Worm (Caenorhabditis elegans) whole organism, L2 larva: ENCODE data around the gene pals-27.

ENCODE experiments used
- C34F6.9 ChIP-seq: fragments of 150-350 bp; optimal IDR thresholded peaks from 2 replicates; lab custom pipeline; 2014; ENCODE audit warnings: missing biosample characterization, missing genetic modification characterization
- F13H6.1 ChIP-seq: sonication (generic microtip); optimal IDR thresholded peaks from 2 replicates; lab custom pipeline; 2016; ENCODE audit warnings: missing genetic modification characterization, missing compliant biosample characterization
- R02D3.7 ChIP-seq: fragments of 150-350 bp; optimal IDR thresholded peaks from 2 replicates; lab custom pipeline; 2014; ENCODE audit warnings: missing biosample characterization, missing genetic modification characterization
- Y55F3AM.14 ChIP-seq: fragments of 200-800 bp; sonication (Bioruptor generic); optimal IDR thresholded peaks from 2 replicates; lab custom pipeline; 2018; ENCODE audit warnings: mild to moderate bottlenecking, missing genetic modification characterization, missing compliant biosample characterization
- ZK546.5 ChIP-seq: sonication (generic microtip); optimal IDR thresholded peaks from 2 replicates; lab custom pipeline; 2017; ENCODE audit warnings: missing biosample characterization, missing genetic modification characterization
- alr-1 ChIP-seq: fragments of 150-350 bp; optimal IDR thresholded peaks from 2 replicates; lab custom pipeline; 2014; ENCODE audit warnings: missing biosample characterization, missing genetic modification characterization
- ama-1 ChIP-seq: fragments of 150-350 bp; optimal IDR thresholded peaks from 2 replicates; lab custom pipeline; 2018; ENCODE audit warnings: inconsistent platforms
- blmp-1 ChIP-seq: sonication (generic microtip); optimal IDR thresholded peaks from 2 replicates; lab custom pipeline; 2017; ENCODE audit warnings: missing genetic modification characterization, mild to moderate bottlenecking, missing compliant biosample characterization, antibody characterized with exemption, moderate library complexity; ENCODE audit not compliant: insufficient read depth
- ceh-16 ChIP-seq: fragments of 150-350 bp; optimal IDR thresholded peaks from 2 replicates; lab custom pipeline; 2014; ENCODE audit warnings: missing biosample characterization, missing genetic modification characterization
- ceh-82 ChIP-seq: fragments of 150-350 bp; optimal IDR thresholded peaks from 2 replicates; lab custom pipeline; 2014; ENCODE audit warnings: missing biosample characterization, missing genetic modification characterization
- crh-2 ChIP-seq: sonication (generic microtip); optimal IDR thresholded peaks from 2 replicates; lab custom pipeline; 2017; ENCODE audit warnings: missing biosample characterization, missing genetic modification characterization
- dmd-4 ChIP-seq: sonication (generic microtip); optimal IDR thresholded peaks from 2 replicates; lab custom pipeline; 2017; ENCODE audit warnings: missing biosample characterization, missing genetic modification characterization
- egl-27 ChIP-seq: sonication (generic microtip); optimal IDR thresholded peaks from 3 replicates; lab custom pipeline; 2017; ENCODE audit warnings: missing biosample characterization, missing genetic modification reagents, missing genetic modification characterization
- elt-1 ChIP-seq: fragments of 150-350 bp; optimal IDR thresholded peaks from 2 replicates; lab custom pipeline; 2014; ENCODE audit warnings: missing biosample characterization, missing genetic modification characterization
- fos-1 ChIP-seq: fragments of 150-350 bp; optimal IDR thresholded peaks from 2 replicates; lab custom pipeline; 2014; ENCODE audit warnings: missing biosample characterization, missing genetic modification characterization
- lin-13 ChIP-seq: fragments of 150-350 bp; optimal IDR thresholded peaks from 2 replicates; lab custom pipeline; 2014; ENCODE audit warnings: missing biosample characterization, missing genetic modification reagents, missing genetic modification characterization
- lin-39 ChIP-seq: fragments of 150-350 bp; optimal IDR thresholded peaks from 2 replicates; lab custom pipeline; 2014; ENCODE audit warnings: missing biosample characterization, missing genetic modification reagents, missing genetic modification characterization
- lsy-2 ChIP-seq, 2 experiments: fragments of 150-350 bp in 1 of 2; sonication (generic microtip) in 1 of 2; optimal IDR thresholded peaks; 2 replicates each; lab custom pipeline; 2014 to 2017; ENCODE audit warnings: missing biosample characterization in 2 of 2, missing genetic modification characterization in 2 of 2
- mab-5 ChIP-seq: fragments of 150-350 bp; optimal IDR thresholded peaks from 2 replicates; lab custom pipeline; 2014; ENCODE audit warnings: missing biosample characterization, missing genetic modification characterization
- mdl-1 ChIP-seq, 2 experiments: fragments of 150-350 bp in 1 of 2; sonication (generic microtip) in 1 of 2; optimal IDR thresholded peaks; 2 replicates each; lab custom pipeline; 2017; ENCODE audit warnings: missing biosample characterization in 2 of 2, missing genetic modification characterization in 2 of 2
- nhr-11 ChIP-seq: fragments of 150-350 bp; optimal IDR thresholded peaks from 2 replicates; lab custom pipeline; 2014; ENCODE audit warnings: missing biosample characterization, missing genetic modification characterization
- nhr-12 ChIP-seq: fragments of 150-350 bp; optimal IDR thresholded peaks from 2 replicates; lab custom pipeline; 2014; ENCODE audit warnings: missing biosample characterization, missing genetic modification characterization
- nhr-129 ChIP-seq: fragments of 150-350 bp; optimal IDR thresholded peaks from 2 replicates; lab custom pipeline; 2014; ENCODE audit warnings: missing biosample characterization, missing genetic modification characterization
- nhr-21 ChIP-seq: fragments of 150-350 bp; optimal IDR thresholded peaks from 2 replicates; lab custom pipeline; 2014; ENCODE audit warnings: missing biosample characterization, missing genetic modification characterization
- nhr-23 ChIP-seq: fragments of 150-350 bp; optimal IDR thresholded peaks from 2 replicates; lab custom pipeline; 2014; ENCODE audit warnings: missing biosample characterization, missing genetic modification reagents, missing genetic modification characterization
- nhr-237 ChIP-seq: fragments of 150-350 bp; optimal IDR thresholded peaks from 2 replicates; lab custom pipeline; 2014; ENCODE audit warnings: missing biosample characterization, missing genetic modification characterization
- nhr-6 ChIP-seq: fragments of 150-350 bp; optimal IDR thresholded peaks from 2 replicates; lab custom pipeline; 2014; ENCODE audit warnings: missing biosample characterization, missing genetic modification characterization
- nhr-77 ChIP-seq: fragments of 150-350 bp; optimal IDR thresholded peaks from 2 replicates; lab custom pipeline; 2014; ENCODE audit warnings: missing biosample characterization, missing genetic modification characterization
- peb-1 ChIP-seq: fragments of 150-350 bp; optimal IDR thresholded peaks from 2 replicates; lab custom pipeline; 2014; ENCODE audit warnings: missing biosample characterization, missing genetic modification characterization
- skn-1 ChIP-seq: sonication (generic microtip); optimal IDR thresholded peaks from 2 replicates; lab custom pipeline; 2017; ENCODE audit warnings: missing biosample characterization, missing genetic modification characterization
- sma-3 ChIP-seq: sonication (generic microtip); optimal IDR thresholded peaks from 2 replicates; lab custom pipeline; 2016; ENCODE audit warnings: missing genetic modification reagents, missing genetic modification characterization, missing compliant biosample characterization
- sma-9 ChIP-seq, 2 experiments: fragments of 150-350 bp in 1 of 2; sonication (generic microtip) in 1 of 2; optimal IDR thresholded peaks; 2 replicates each; lab custom pipeline; 2014 to 2016; ENCODE audit warnings: missing genetic modification characterization in 2 of 2, mild to moderate bottlenecking in 1 of 2, missing biosample characterization in 1 of 2, missing compliant biosample characterization in 1 of 2, missing genetic modification reagents in 1 of 2, moderate library complexity in 1 of 2
- unc-55 ChIP-seq: fragments of 150-350 bp; sonication (generic microtip); optimal IDR thresholded peaks from 3 replicates; lab custom pipeline; 2014; ENCODE audit warnings: missing biosample characterization, missing genetic modification reagents, missing genetic modification characterization
- unc-62 ChIP-seq: fragments of 150-350 bp; optimal IDR thresholded peaks from 2 replicates; lab custom pipeline; 2014; ENCODE audit warnings: missing biosample characterization, missing genetic modification reagents, missing genetic modification characterization
- ztf-1 ChIP-seq: fragments of 200-800 bp; sonication (Bioruptor generic); conservative IDR thresholded peaks from 2 replicates; pipeline ENCODE4 v1.3.6; 2022; ENCODE audit warnings: missing genetic modification characterization, missing compliant biosample characterization
- ztf-11 ChIP-seq: sonication (generic microtip); optimal IDR thresholded peaks from 2 replicates; lab custom pipeline; 2017; ENCODE audit warnings: missing biosample characterization, missing genetic modification characterization

Gene pals-27

ce11 chrIII:4345034-4345433 lies 36.4 kb upstream of the pals-27 start, which contains the start of gene hse-5:
hse-5 (plus strand) TSS chrIII:4345334.
- TF ChIP-seq blmp-1 (tag; lab: Kevin White, UChicago) (no peak), skn-1 (no peak), unc-55 (no peak), ceh-16 (tag; lab: Kevin White, UChicago) (no peak), egl-27 (tag; lab: Kevin White, UChicago) (no peak), alr-1 (tag; lab: Kevin White, UChicago) (no peak), nhr-11 (tag; lab: Kevin White, UChicago) (no peak), C34F6.9 (no peak), sma-9 (GFP tag; optimal IDR thresholded peaks at IDR 0.05; lab: Kevin White, UChicago) (no peak), sma-9 (tag; optimal IDR thresholded peaks at IDR 0.05; lab: Kevin White, UChicago) (no peak), nhr-23 (tag; lab: Kevin White, UChicago) (no peak), fos-1 (no peak), lin-13 (GFP tag; lab: Kevin White, UChicago) (no peak), nhr-6 (tag; lab: Kevin White, UChicago) (no peak), unc-62 (GFP tag; lab: Kevin White, UChicago) (no peak)
- TF ChIP-seq, all 48 proteins: peak for 0

DNA sequence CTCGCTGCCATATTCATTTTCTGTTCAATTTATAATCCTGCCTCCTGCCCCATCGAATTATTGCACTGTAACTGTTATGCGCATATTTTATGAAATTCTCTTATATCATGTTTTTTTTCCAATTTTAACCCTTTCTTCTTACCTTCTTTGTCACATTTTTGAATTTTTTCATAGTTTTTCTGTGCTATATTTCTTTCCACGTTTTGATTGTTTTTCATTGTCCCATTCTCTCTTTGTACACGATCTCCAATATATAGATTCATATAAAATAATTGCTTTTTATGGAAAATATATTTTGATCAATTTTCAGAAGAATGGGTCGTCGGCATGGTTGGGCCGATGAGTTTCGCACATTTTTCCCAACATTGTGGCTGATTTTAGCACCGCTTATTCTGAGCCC lies 31.6 kb upstream of the pals-27 start, which contains the start of gene B0285.6:
TSS of gene B0285.6 (plus strand) at position 301 of the 400 bp plus-strand sequence.
- no peak for TF ChIP-seq Y55F3AM.14 (GFP tag; lab: Kevin White, UChicago)
- no peak for TF ChIP-seq nhr-77 (tag; lab: Kevin White, UChicago)

- TF ChIP-seq peb-1 (tag; lab: Kevin White, UChicago) (no peak), R02D3.7 (tag; lab: Kevin White, UChicago) (no peak), nhr-21 (tag; lab: Kevin White, UChicago) (no peak), ztf-1 (no peak), dmd-4 (no peak), mdl-1 (tag; optimal IDR thresholded peaks at IDR 0.05; lab: Kevin White, UChicago) (no peak), lin-39 (tag; lab: Kevin White, UChicago) (no peak), elt-1 (tag; lab: Kevin White, UChicago) (no peak), ztf-11 (no peak), egl-27 (tag; lab: Kevin White, UChicago) (no peak), lsy-2 (tag; optimal IDR thresholded peaks at IDR 0.05; lab: Kevin White, UChicago) (no peak), nhr-6 (tag; lab: Kevin White, UChicago) (no peak), skn-1 (no peak), nhr-23 (tag; lab: Kevin White, UChicago) (no peak), fos-1 (no peak), alr-1 (tag; lab: Kevin White, UChicago) (no peak), unc-62 (GFP tag; lab: Kevin White, UChicago) (no peak)
These were observed 25.1 kb upstream of the pals-27 start, which contains the start of gene mnp-1 for ce11 chrIII:4356384-4356783. mnp-1 (plus strand) TSS chrIII:4356594.

ce11 chrIII:4357438-4357837 lies 24.0 kb upstream of the pals-27 start:
- TF ChIP-seq nhr-129 (peak; percentile 22), sma-9 (GFP tag; optimal IDR thresholded peaks at IDR 0.05; lab: Kevin White, UChicago) (no peak), sma-9 (tag; optimal IDR thresholded peaks at IDR 0.05; lab: Kevin White, UChicago) (no peak), ztf-11 (no peak), fos-1 (peak; percentile 78)

- no peak for TF ChIP-seq ZK546.5 (tag; lab: Kevin White, UChicago)
- no peak for TF ChIP-seq lin-39 (tag; lab: Kevin White, UChicago)
- no peak for TF ChIP-seq ama-1 (lab: Kevin White, UChicago)
- TF ChIP-seq F13H6.1: peak; percentile 45
- TF ChIP-seq crh-2: no peak
- no peak for TF ChIP-seq nhr-12 (tag; lab: Kevin White, UChicago)
- peak in 1 of 2 experiments; percentile 15 for TF ChIP-seq lsy-2 (tag; optimal IDR thresholded peaks at IDR 0.05; lab: Kevin White, UChicago)
- TF ChIP-seq ceh-16 (tag; lab: Kevin White, UChicago): no peak
- no peak for TF ChIP-seq lin-13 (GFP tag; lab: Kevin White, UChicago)
- TF ChIP-seq egl-27 (tag; lab: Kevin White, UChicago): no peak
- TF ChIP-seq unc-62 (GFP tag; lab: Kevin White, UChicago): no peak
- no peak for TF ChIP-seq peb-1 (tag; lab: Kevin White, UChicago)
- no peak for TF ChIP-seq nhr-11 (tag; lab: Kevin White, UChicago)
- no peak for TF ChIP-seq ceh-82 (tag; lab: Kevin White, UChicago)
- TF ChIP-seq sma-3 (GFP tag; lab: Kevin White, UChicago): no peak
- TF ChIP-seq mab-5 (tag; lab: Kevin White, UChicago): peak; percentile 49
- no peak for TF ChIP-seq dmd-4
- no peak for TF ChIP-seq nhr-237 (tag; lab: Kevin White, UChicago)
- TF ChIP-seq sma-9 (GFP tag; optimal IDR thresholded peaks at IDR 0.05; lab: Kevin White, UChicago): peak; percentile 3
- TF ChIP-seq sma-9 (tag; optimal IDR thresholded peaks at IDR 0.05; lab: Kevin White, UChicago): no peak
These were observed 23.1 kb upstream of the pals-27 start for ce11 chrIII:4358345-4358744.
